Fruit fly (Drosophila melanogaster): ENCODE results near the gene Acbp1.

dm6 chr2L:8202569-8202968 is 40.3 kb upstream of the Acbp1 start:
- no peak for TF ChIP-seq CG8478 (optimal IDR thresholded peaks at IDR 0.05)
- TF ChIP-seq CTCF (optimal IDR thresholded peaks at IDR 0.05): no peak

Data from S2 (cell line).